Fruit fly (Drosophila melanogaster): ENCODE results near the gene CtsK1.
A peak's percentile ranks its signal among the peaks of the same experiment; 100 is the strongest.

dm6 chr3L:14037655-14038644 lies 43.9 kb downstream of the CtsK1 start:
- TF ChIP-seq CG9705 (GFP tag; optimal IDR thresholded peaks at IDR 0.05) (no peak), CrebA (GFP tag; optimal IDR thresholded peaks at IDR 0.05; ENCODE audit: borderline replicate concordance) (no peak), Dfd (GFP tag; optimal IDR thresholded peaks at IDR 0.05) (no peak), Myc (optimal IDR thresholded peaks at IDR 0.05) (no peak), Abd-B (GFP tag; optimal IDR thresholded peaks at IDR 0.05) (no peak), CG32264 (GFP tag; optimal IDR thresholded peaks at IDR 0.05) (peak; percentile 29), psq (GFP tag; optimal IDR thresholded peaks at IDR 0.05) (peak; percentile 39), rgr (GFP tag; optimal IDR thresholded peaks at IDR 0.05) (no peak), jim (GFP tag; optimal IDR thresholded peaks at IDR 0.05) (no peak), OdsH (GFP tag; optimal IDR thresholded peaks at IDR 0.05) (peak; percentile 1), Dif (GFP tag; optimal IDR thresholded peaks at IDR 0.05; ENCODE audit: partially characterized antibody) (peak; percentile 75)

All from whole organism, wandering third instar larva.